Fruit fly (Drosophila melanogaster) whole organism: ENCODE measurements around the gene CG12637.

Experiments
- CG8478 ChIP-seq: fragments of >200 bp; optimal IDR thresholded peaks from 2 replicates; lab custom pipeline; 2018; ENCODE audit warnings: inconsistent platforms
- Dll ChIP-seq: fragments of >200 bp; optimal IDR thresholded peaks from 2 replicates; lab custom pipeline; 2017
- EcR ChIP-seq, 2 experiments: fragments of >200 bp; optimal IDR thresholded peaks; 2 replicates each; lab custom pipeline; 2017; ENCODE audit warnings: missing biosample characterization in 2 of 2, missing genetic modification characterization in 2 of 2, missing genetic modification reagents in 2 of 2
- pan ChIP-seq: fragments of >200 bp; optimal IDR thresholded peaks from 2 replicates; lab custom pipeline; 2017
- psq ChIP-seq: fragments of >200 bp; optimal IDR thresholded peaks from 2 replicates; lab custom pipeline; 2017
- usp ChIP-seq: fragments of >200 bp; optimal IDR thresholded peaks from 2 replicates; lab custom pipeline; 2017; ENCODE audit warnings: missing biosample characterization, missing genetic modification characterization, mixed read lengths

- no peak for TF ChIP-seq pan
- TF ChIP-seq CG8478 (lab: Kevin White, UChicago), result no peak
- TF ChIP-seq usp, result no peak
- no peak for TF ChIP-seq EcR (GFP tag; optimal IDR thresholded peaks at IDR 0.05; lab: Kevin White, UChicago)
- TF ChIP-seq psq, result no peak
- TF ChIP-seq Dll (lab: Kevin White, UChicago), result no peak
These were observed 46.0 kb upstream of the CG12637 start for dm6 chrX:10719280-10719679.
